Worm (Caenorhabditis elegans) whole organism, late embryonic: Measurements from ENCODE around the gene pqn-83.

ENCODE experiments used
- C38D4.7 ChIP-seq: fragments of 200-800 bp; sonication (Bioruptor generic); optimal IDR thresholded peaks from 2 replicates; lab custom pipeline; 2018; ENCODE audit warnings: mild to moderate bottlenecking, missing genetic modification characterization, moderate library complexity, missing compliant biosample characterization
- K02D7.2 ChIP-seq: sonication (generic microtip); optimal IDR thresholded peaks from 2 replicates; lab custom pipeline; 2017; ENCODE audit warnings: mild to moderate bottlenecking, missing genetic modification characterization, missing compliant biosample characterization
- ama-1 ChIP-seq: fragments of 150-350 bp; optimal IDR thresholded peaks from 2 replicates; lab custom pipeline; 2014
- ceh-14 ChIP-seq: sonication (generic microtip); optimal IDR thresholded peaks from 2 replicates; lab custom pipeline; 2016; ENCODE audit warnings: missing genotype, missing genetic modification characterization, missing compliant biosample characterization
- ceh-18 ChIP-seq: sonication (generic microtip); optimal IDR thresholded peaks from 2 replicates; lab custom pipeline; 2016; ENCODE audit warnings: missing genetic modification characterization, missing compliant biosample characterization
- ceh-2 ChIP-seq: sonication (generic microtip); optimal IDR thresholded peaks from 2 replicates; lab custom pipeline; 2016; ENCODE audit warnings: missing genotype, missing genetic modification characterization, missing compliant biosample characterization
- ceh-24 ChIP-seq: sonication (generic microtip); optimal IDR thresholded peaks from 2 replicates; lab custom pipeline; 2016; ENCODE audit warnings: mild to moderate bottlenecking, missing genetic modification characterization, missing compliant biosample characterization
- ceh-30 ChIP-seq: fragments of 150-350 bp; optimal IDR thresholded peaks from 2 replicates; lab custom pipeline; 2014; ENCODE audit warnings: missing biosample characterization, missing genetic modification characterization
- ceh-31 ChIP-seq: sonication (generic microtip); optimal IDR thresholded peaks from 2 replicates; lab custom pipeline; 2016; ENCODE audit warnings: missing genetic modification characterization, missing compliant biosample characterization
- ceh-48 ChIP-seq: sonication (generic microtip); optimal IDR thresholded peaks from 2 replicates; lab custom pipeline; 2016; ENCODE audit warnings: missing genetic modification characterization, inconsistent platforms, missing compliant biosample characterization
- ceh-9 ChIP-seq: sonication (generic microtip); optimal IDR thresholded peaks from 2 replicates; lab custom pipeline; 2016; ENCODE audit warnings: mild to moderate bottlenecking, missing genetic modification characterization, inconsistent platforms, missing compliant biosample characterization
- che-1 ChIP-seq: sonication (generic microtip); optimal IDR thresholded peaks from 2 replicates; lab custom pipeline; 2016; ENCODE audit warnings: mild to moderate bottlenecking, missing genetic modification characterization, missing compliant biosample characterization
- dmd-4 ChIP-seq: sonication (generic microtip); optimal IDR thresholded peaks from 2 replicates; lab custom pipeline; 2016; ENCODE audit warnings: borderline replicate concordance, missing genetic modification characterization, missing compliant biosample characterization
- dve-1 ChIP-seq: sonication (generic microtip); optimal IDR thresholded peaks from 2 replicates; lab custom pipeline; 2017; ENCODE audit warnings: antibody characterized with exemption, mild to moderate bottlenecking, missing genetic modification characterization, missing compliant biosample characterization
- elt-2 ChIP-seq: sonication (generic microtip); optimal IDR thresholded peaks from 2 replicates; lab custom pipeline; 2016; ENCODE audit warnings: missing genetic modification reagents, missing genetic modification characterization, missing compliant biosample characterization
- ets-4 ChIP-seq: sonication (generic microtip); optimal IDR thresholded peaks from 2 replicates; lab custom pipeline; 2016; ENCODE audit warnings: missing genetic modification characterization, missing compliant biosample characterization
- eyg-1 ChIP-seq: sonication (generic microtip); optimal IDR thresholded peaks from 2 replicates; lab custom pipeline; 2016; ENCODE audit warnings: missing genotype, missing genetic modification characterization, missing compliant biosample characterization
- fax-1 ChIP-seq: sonication (generic microtip); optimal IDR thresholded peaks from 2 replicates; lab custom pipeline; 2016; ENCODE audit warnings: missing genotype, missing genetic modification characterization, missing compliant biosample characterization
- hlh-13 ChIP-seq: fragments of 200-800 bp; sonication (Bioruptor generic); optimal IDR thresholded peaks from 2 replicates; lab custom pipeline; 2018; ENCODE audit warnings: mild to moderate bottlenecking, missing genetic modification characterization, missing compliant biosample characterization
- hlh-15 ChIP-seq: sonication (generic microtip); optimal IDR thresholded peaks from 2 replicates; lab custom pipeline; 2016; ENCODE audit warnings: missing genetic modification characterization, missing compliant biosample characterization
- hlh-30 ChIP-seq: sonication (generic microtip); optimal IDR thresholded peaks from 2 replicates; lab custom pipeline; 2017; ENCODE audit warnings: antibody characterized with exemption, missing genetic modification characterization, missing compliant biosample characterization; ENCODE audit not compliant: insufficient read depth
- hlh-6 ChIP-seq: sonication (generic microtip); optimal IDR thresholded peaks from 2 replicates; lab custom pipeline; 2016; ENCODE audit warnings: missing genotype, missing genetic modification characterization, missing compliant biosample characterization
- hlh-8 ChIP-seq: sonication (generic microtip); optimal IDR thresholded peaks from 2 replicates; lab custom pipeline; 2016; ENCODE audit warnings: missing genotype, missing genetic modification characterization, missing compliant biosample characterization
- lim-6 ChIP-seq: sonication (generic microtip); optimal IDR thresholded peaks from 2 replicates; lab custom pipeline; 2016; ENCODE audit warnings: missing genetic modification characterization, missing compliant biosample characterization
- lin-11 ChIP-seq: fragments of 200-800 bp; sonication (Bioruptor generic); optimal IDR thresholded peaks from 2 replicates; lab custom pipeline; 2018; ENCODE audit warnings: mild to moderate bottlenecking, missing genetic modification characterization, missing compliant biosample characterization
- mec-3 ChIP-seq: sonication (generic microtip); optimal IDR thresholded peaks from 2 replicates; lab custom pipeline; 2016; ENCODE audit warnings: borderline replicate concordance, missing genetic modification characterization, missing compliant biosample characterization
- nfya-1 ChIP-seq: sonication (generic microtip); optimal IDR thresholded peaks from 2 replicates; lab custom pipeline; 2017; ENCODE audit warnings: missing genetic modification characterization, mild to moderate bottlenecking, missing compliant biosample characterization, antibody characterized with exemption, moderate library complexity
- nhr-11 ChIP-seq: fragments of 150-350 bp; optimal IDR thresholded peaks from 2 replicates; lab custom pipeline; 2014; ENCODE audit warnings: missing biosample characterization, missing genetic modification characterization
- nhr-232 ChIP-seq: sonication (generic microtip); optimal IDR thresholded peaks from 2 replicates; lab custom pipeline; 2016; ENCODE audit warnings: missing genetic modification characterization, missing compliant biosample characterization
- odd-2 ChIP-seq: sonication (generic microtip); optimal IDR thresholded peaks from 2 replicates; lab custom pipeline; 2017; ENCODE audit warnings: antibody characterized with exemption, mild to moderate bottlenecking, missing genetic modification characterization, missing compliant biosample characterization
- pag-3 ChIP-seq: sonication (generic microtip); optimal IDR thresholded peaks from 2 replicates; lab custom pipeline; 2016; ENCODE audit warnings: missing compliant biosample characterization, missing genetic modification characterization, borderline replicate concordance
- pha-2 ChIP-seq: sonication (generic microtip); optimal IDR thresholded peaks from 2 replicates; lab custom pipeline; 2017; ENCODE audit warnings: mild to moderate bottlenecking, missing genetic modification characterization, missing compliant biosample characterization
- pha-4 ChIP-seq: fragments of 150-350 bp; optimal IDR thresholded peaks from 2 replicates; lab custom pipeline; 2018; ENCODE audit warnings: missing biosample characterization, missing genetic modification reagents, missing genetic modification characterization
- pros-1 ChIP-seq: fragments of 150-350 bp; optimal IDR thresholded peaks from 2 replicates; lab custom pipeline; 2014; ENCODE audit warnings: missing biosample characterization, missing genetic modification reagents, missing genetic modification characterization
- ref-2 ChIP-seq: sonication (generic microtip); optimal IDR thresholded peaks from 2 replicates; lab custom pipeline; 2016; ENCODE audit warnings: missing genetic modification characterization, missing compliant biosample characterization
- sox-2 ChIP-seq: fragments of 200-800 bp; sonication (Bioruptor generic); IDR thresholded peaks from 2 replicates; pipeline ENCODE4 v1.3.6; 2022; ENCODE audit warnings: missing genetic modification reagents, missing genetic modification characterization, missing compliant biosample characterization
- tbx-2 ChIP-seq: sonication (generic microtip); optimal IDR thresholded peaks from 2 replicates; lab custom pipeline; 2016; ENCODE audit warnings: missing genetic modification characterization, missing compliant biosample characterization
- unc-42 ChIP-seq: sonication (generic microtip); optimal IDR thresholded peaks from 2 replicates; lab custom pipeline; 2016; ENCODE audit warnings: missing genotype, missing genetic modification characterization, missing compliant biosample characterization
- unc-55 ChIP-seq: sonication (generic microtip); optimal IDR thresholded peaks from 2 replicates; lab custom pipeline; 2017; ENCODE audit warnings: missing biosample characterization, missing genetic modification reagents, missing genetic modification characterization
- unc-86 ChIP-seq: sonication (generic microtip); optimal IDR thresholded peaks from 2 replicates; lab custom pipeline; 2016; ENCODE audit warnings: missing genetic modification characterization, missing compliant biosample characterization
- ztf-16 ChIP-seq: sonication (generic microtip); optimal IDR thresholded peaks from 2 replicates; lab custom pipeline; 2017; ENCODE audit warnings: missing genetic modification characterization, missing compliant biosample characterization

pqn-83 gene

ce11 chrIII:13065694-13066093 is 33.6 kb downstream of the pqn-83 start:
- no peak for TF ChIP-seq pag-3
- TF ChIP-seq, all 69 proteins: peak for 0

- TF ChIP-seq ref-2, result peak; percentile 31
- peak; percentile 70 for TF ChIP-seq ceh-14 (tag; lab: Kevin White, UChicago)
- peak; percentile 49 for TF ChIP-seq hlh-30 (tag; lab: Kevin White, UChicago)
- peak; percentile 63 for TF ChIP-seq ceh-31 (tag; lab: Kevin White, UChicago)
- no peak for TF ChIP-seq hlh-13 (GFP tag; lab: Kevin White, UChicago)
- peak; percentile 83 for TF ChIP-seq unc-42 (tag; lab: Kevin White, UChicago)
- TF ChIP-seq sox-2 (GFP tag; lab: Robert Waterston, UW), result peak; percentile 28; the same call in 1 of the 2 replicates
- TF ChIP-seq nhr-11 (tag; lab: Kevin White, UChicago), result no peak
Observed at ce11 chrIII:13064213-13065184, 34.8 kb downstream of the pqn-83 start.

ce11 chrIII:13062989-13063388 is 36.3 kb downstream of the pqn-83 start:
- no peak for TF ChIP-seq C38D4.7 (GFP tag; lab: Kevin White, UChicago)
- no peak for TF ChIP-seq ceh-9 (tag; lab: Kevin White, UChicago)
- TF ChIP-seq, all 69 proteins: peak for 0

- no peak for TF ChIP-seq nhr-11 (tag; lab: Kevin White, UChicago)
- peak; percentile 79 for TF ChIP-seq unc-42 (tag; lab: Kevin White, UChicago)
- peak; percentile 86 for TF ChIP-seq ceh-2 (tag; lab: Kevin White, UChicago)
- no peak for TF ChIP-seq pha-4 (tag; lab: Kevin White, UChicago)
- TF ChIP-seq dve-1 (tag; lab: Kevin White, UChicago), result peak; percentile 58
- peak; percentile 31 for TF ChIP-seq lin-11 (tag; lab: Kevin White, UChicago)
- TF ChIP-seq hlh-15 (tag; lab: Kevin White, UChicago), result peak; percentile 51
- peak; percentile 31 for TF ChIP-seq K02D7.2 (tag; lab: Kevin White, UChicago)
- peak; percentile 51 for TF ChIP-seq pag-3
- TF ChIP-seq C38D4.7 (GFP tag; lab: Kevin White, UChicago), result no peak
- TF ChIP-seq elt-2 (tag; lab: Kevin White, UChicago), result peak; percentile 13
- TF ChIP-seq hlh-6 (tag; lab: Kevin White, UChicago), result peak; percentile 50
- peak; percentile 99 for TF ChIP-seq nfya-1 (tag; lab: Kevin White, UChicago)
- peak; percentile 74 for TF ChIP-seq unc-86
- peak; percentile 74 for TF ChIP-seq fax-1
- peak; percentile 56 for TF ChIP-seq ceh-30 (tag; lab: Kevin White, UChicago)
- peak; percentile 96 for TF ChIP-seq unc-55
- no peak for TF ChIP-seq ceh-24
- peak; percentile 100 for TF ChIP-seq pros-1
- peak; percentile 16 for TF ChIP-seq odd-2 (tag; lab: Kevin White, UChicago)
- TF ChIP-seq lim-6 (tag; lab: Kevin White, UChicago), result peak; percentile 54
- peak; percentile 54 for TF ChIP-seq ceh-48 (tag; lab: Kevin White, UChicago)
- peak; percentile 88 for TF ChIP-seq dmd-4 (tag; lab: Kevin White, UChicago)
- TF ChIP-seq mec-3 (tag; lab: Kevin White, UChicago), result no peak
- peak; percentile 35 for TF ChIP-seq nhr-232
- peak; percentile 48 for TF ChIP-seq eyg-1 (tag; lab: Kevin White, UChicago)
- peak; percentile 74 for TF ChIP-seq hlh-8 (tag; lab: Kevin White, UChicago)
- TF ChIP-seq hlh-30 (tag; lab: Kevin White, UChicago), result peak; percentile 93
- TF ChIP-seq ref-2, result peak; percentile 95
- peak; percentile 97 for TF ChIP-seq tbx-2
- TF ChIP-seq ets-4 (tag; lab: Kevin White, UChicago), result peak; percentile 77
- TF ChIP-seq sox-2 (GFP tag; lab: Robert Waterston, UW), result peak; percentile 92
- TF ChIP-seq ztf-16 (tag; lab: Kevin White, UChicago), result peak; percentile 2
- TF ChIP-seq pha-2 (tag; lab: Kevin White, UChicago), result peak; percentile 87
- TF ChIP-seq ceh-18, result peak; percentile 99
- TF ChIP-seq ceh-9 (tag; lab: Kevin White, UChicago), result no peak
- TF ChIP-seq ceh-31 (tag; lab: Kevin White, UChicago), result peak; percentile 96
- peak; percentile 7 for TF ChIP-seq hlh-13 (GFP tag; lab: Kevin White, UChicago)
- TF ChIP-seq ama-1 (lab: Kevin White, UChicago), result peak; percentile 66
- peak; percentile 61 for TF ChIP-seq che-1 (tag; lab: Kevin White, UChicago)
Observed at ce11 chrIII:13062414-13062965, 36.8 kb downstream of the pqn-83 start.
